Worm (Caenorhabditis elegans) whole organism, late embryonic: ENCODE results near the gene pat-12.

Experiments
- C08G9.2 ChIP-seq: sonication (generic microtip); optimal IDR thresholded peaks from 2 replicates; lab custom pipeline; 2016; ENCODE audit warnings: mild to moderate bottlenecking, missing genetic modification characterization, moderate library complexity, missing compliant biosample characterization
- C38D4.7 ChIP-seq: fragments of 200-800 bp; sonication (Bioruptor generic); optimal IDR thresholded peaks from 2 replicates; lab custom pipeline; 2018; ENCODE audit warnings: mild to moderate bottlenecking, missing genetic modification characterization, moderate library complexity, missing compliant biosample characterization
- K02D7.2 ChIP-seq: sonication (generic microtip); optimal IDR thresholded peaks from 2 replicates; lab custom pipeline; 2017; ENCODE audit warnings: mild to moderate bottlenecking, missing genetic modification characterization, missing compliant biosample characterization
- K09A11.1 ChIP-seq: sonication (generic microtip); optimal IDR thresholded peaks from 2 replicates; lab custom pipeline; 2017; ENCODE audit warnings: antibody characterized with exemption, mild to moderate bottlenecking, missing genetic modification characterization, missing compliant biosample characterization; ENCODE audit not compliant: insufficient read depth
- T23F11.4 ChIP-seq: fragments of 200-800 bp; sonication (Bioruptor generic); optimal IDR thresholded peaks from 2 replicates; lab custom pipeline; 2018; ENCODE audit warnings: mild to moderate bottlenecking, missing genetic modification characterization, missing compliant biosample characterization
- Y22D7AL.16 ChIP-seq: sonication (generic microtip); optimal IDR thresholded peaks from 2 replicates; lab custom pipeline; 2016; ENCODE audit warnings: missing genetic modification characterization, missing compliant biosample characterization
- ceh-18 ChIP-seq: sonication (generic microtip); optimal IDR thresholded peaks from 2 replicates; lab custom pipeline; 2016; ENCODE audit warnings: missing genetic modification characterization, missing compliant biosample characterization
- ceh-19 ChIP-seq: fragments of 200-800 bp; sonication (Bioruptor generic); optimal IDR thresholded peaks from 2 replicates; lab custom pipeline; 2018; ENCODE audit warnings: mild to moderate bottlenecking, missing genetic modification characterization, missing compliant biosample characterization
- ceh-2 ChIP-seq: sonication (generic microtip); optimal IDR thresholded peaks from 2 replicates; lab custom pipeline; 2016; ENCODE audit warnings: missing genotype, missing genetic modification characterization, missing compliant biosample characterization
- ceh-22 ChIP-seq: sonication (generic microtip); optimal IDR thresholded peaks from 2 replicates; lab custom pipeline; 2017; ENCODE audit warnings: missing biosample characterization, missing genetic modification characterization
- ceh-30 ChIP-seq: fragments of 150-350 bp; optimal IDR thresholded peaks from 2 replicates; lab custom pipeline; 2014; ENCODE audit warnings: missing biosample characterization, missing genetic modification characterization
- ceh-31 ChIP-seq: sonication (generic microtip); optimal IDR thresholded peaks from 2 replicates; lab custom pipeline; 2016; ENCODE audit warnings: missing genetic modification characterization, missing compliant biosample characterization
- ceh-34 ChIP-seq: sonication (generic microtip); optimal IDR thresholded peaks from 2 replicates; lab custom pipeline; 2016; ENCODE audit warnings: mild to moderate bottlenecking, missing genetic modification characterization, missing compliant biosample characterization
- ceh-48 ChIP-seq: sonication (generic microtip); optimal IDR thresholded peaks from 2 replicates; lab custom pipeline; 2016; ENCODE audit warnings: missing genetic modification characterization, inconsistent platforms, missing compliant biosample characterization
- ceh-6 ChIP-seq: fragments of 200-800 bp; sonication (Bioruptor generic); optimal IDR thresholded peaks from 2 replicates; lab custom pipeline; 2018; ENCODE audit warnings: mild to moderate bottlenecking, missing genetic modification characterization, missing compliant biosample characterization
- ceh-9 ChIP-seq: sonication (generic microtip); optimal IDR thresholded peaks from 2 replicates; lab custom pipeline; 2016; ENCODE audit warnings: mild to moderate bottlenecking, missing genetic modification characterization, inconsistent platforms, missing compliant biosample characterization
- che-1 ChIP-seq: sonication (generic microtip); optimal IDR thresholded peaks from 2 replicates; lab custom pipeline; 2016; ENCODE audit warnings: mild to moderate bottlenecking, missing genetic modification characterization, missing compliant biosample characterization
- elt-2 ChIP-seq: sonication (generic microtip); optimal IDR thresholded peaks from 2 replicates; lab custom pipeline; 2016; ENCODE audit warnings: missing genetic modification reagents, missing genetic modification characterization, missing compliant biosample characterization
- ets-4 ChIP-seq: sonication (generic microtip); optimal IDR thresholded peaks from 2 replicates; lab custom pipeline; 2016; ENCODE audit warnings: missing genetic modification characterization, missing compliant biosample characterization
- fax-1 ChIP-seq: sonication (generic microtip); optimal IDR thresholded peaks from 2 replicates; lab custom pipeline; 2016; ENCODE audit warnings: missing genotype, missing genetic modification characterization, missing compliant biosample characterization
- fkh-10 ChIP-seq: fragments of 150-350 bp; optimal IDR thresholded peaks from 2 replicates; lab custom pipeline; 2014; ENCODE audit warnings: missing biosample characterization, missing genetic modification reagents, missing genetic modification characterization
- gmeb-2 ChIP-seq: sonication (generic microtip); optimal IDR thresholded peaks from 2 replicates; lab custom pipeline; 2016; ENCODE audit warnings: missing genetic modification characterization, inconsistent platforms, missing compliant biosample characterization
- hlh-6 ChIP-seq: sonication (generic microtip); optimal IDR thresholded peaks from 2 replicates; lab custom pipeline; 2016; ENCODE audit warnings: missing genotype, missing genetic modification characterization, missing compliant biosample characterization
- hlh-8 ChIP-seq: sonication (generic microtip); optimal IDR thresholded peaks from 2 replicates; lab custom pipeline; 2016; ENCODE audit warnings: missing genotype, missing genetic modification characterization, missing compliant biosample characterization
- lim-6 ChIP-seq: sonication (generic microtip); optimal IDR thresholded peaks from 2 replicates; lab custom pipeline; 2016; ENCODE audit warnings: missing genetic modification characterization, missing compliant biosample characterization
- lin-11 ChIP-seq: fragments of 200-800 bp; sonication (Bioruptor generic); optimal IDR thresholded peaks from 2 replicates; lab custom pipeline; 2018; ENCODE audit warnings: mild to moderate bottlenecking, missing genetic modification characterization, missing compliant biosample characterization
- madf-2 ChIP-seq: sonication (generic microtip); optimal IDR thresholded peaks from 2 replicates; lab custom pipeline; 2017; ENCODE audit warnings: missing genetic modification characterization, missing compliant biosample characterization
- nfya-1 ChIP-seq: sonication (generic microtip); optimal IDR thresholded peaks from 2 replicates; lab custom pipeline; 2017; ENCODE audit warnings: missing genetic modification characterization, mild to moderate bottlenecking, missing compliant biosample characterization, antibody characterized with exemption, moderate library complexity
- npax-4 ChIP-seq: sonication (generic microtip); optimal IDR thresholded peaks from 2 replicates; lab custom pipeline; 2016; ENCODE audit warnings: missing genetic modification characterization, missing compliant biosample characterization
- pag-3 ChIP-seq: sonication (generic microtip); optimal IDR thresholded peaks from 2 replicates; lab custom pipeline; 2016; ENCODE audit warnings: missing compliant biosample characterization, missing genetic modification characterization, borderline replicate concordance
- pat-9 ChIP-seq: fragments of 200-800 bp; sonication (Bioruptor generic); optimal IDR thresholded peaks from 2 replicates; lab custom pipeline; 2018; ENCODE audit warnings: mild to moderate bottlenecking, missing genetic modification characterization, moderate library complexity, missing compliant biosample characterization
- pqm-1 ChIP-seq: sonication (generic microtip); optimal IDR thresholded peaks from 2 replicates; lab custom pipeline; 2016; ENCODE audit warnings: missing genetic modification characterization, missing compliant biosample characterization
- pros-1 ChIP-seq: fragments of 150-350 bp; optimal IDR thresholded peaks from 2 replicates; lab custom pipeline; 2014; ENCODE audit warnings: missing biosample characterization, missing genetic modification reagents, missing genetic modification characterization
- ref-2 ChIP-seq: sonication (generic microtip); optimal IDR thresholded peaks from 2 replicates; lab custom pipeline; 2016; ENCODE audit warnings: missing genetic modification characterization, missing compliant biosample characterization
- rnt-1 ChIP-seq: sonication (generic microtip); optimal IDR thresholded peaks from 2 replicates; lab custom pipeline; 2016; ENCODE audit warnings: missing genetic modification characterization, missing compliant biosample characterization
- sox-2 ChIP-seq: fragments of 200-800 bp; sonication (Bioruptor generic); IDR thresholded peaks from 2 replicates; pipeline ENCODE4 v1.3.6; 2022; ENCODE audit warnings: missing genetic modification reagents, missing genetic modification characterization, missing compliant biosample characterization
- syd-9 ChIP-seq: sonication (generic microtip); optimal IDR thresholded peaks from 2 replicates; lab custom pipeline; 2016; ENCODE audit warnings: mild to moderate bottlenecking, missing genetic modification characterization, moderate library complexity, missing compliant biosample characterization
- tbx-2 ChIP-seq: sonication (generic microtip); optimal IDR thresholded peaks from 2 replicates; lab custom pipeline; 2016; ENCODE audit warnings: missing genetic modification characterization, missing compliant biosample characterization
- tbx-7 ChIP-seq: sonication (generic microtip); optimal IDR thresholded peaks from 2 replicates; lab custom pipeline; 2016; ENCODE audit warnings: missing genotype, missing genetic modification characterization, missing compliant biosample characterization
- unc-3 ChIP-seq, 2 experiments: fragments of 200-800 bp in 1 of 2; sonication (Bioruptor generic) in 1 of 2; sonication (generic microtip) in 1 of 2; conservative IDR thresholded peaks in 1 of 2; optimal IDR thresholded peaks in 1 of 2; 2 replicates each; pipeline versions ENCODE4 v1.3.6 to Lab custom; 2016 to 2022; ENCODE audit warnings: missing compliant biosample characterization in 2 of 2, missing genetic modification characterization in 2 of 2, missing genetic modification reagents in 1 of 2
- unc-42 ChIP-seq: sonication (generic microtip); optimal IDR thresholded peaks from 2 replicates; lab custom pipeline; 2016; ENCODE audit warnings: missing genotype, missing genetic modification characterization, missing compliant biosample characterization
- unc-86 ChIP-seq: sonication (generic microtip); optimal IDR thresholded peaks from 2 replicates; lab custom pipeline; 2016; ENCODE audit warnings: missing genetic modification characterization, missing compliant biosample characterization
- zip-5 ChIP-seq: sonication (generic microtip); optimal IDR thresholded peaks from 2 replicates; lab custom pipeline; 2016; ENCODE audit warnings: missing genetic modification characterization, missing compliant biosample characterization
- ztf-16 ChIP-seq: sonication (generic microtip); optimal IDR thresholded peaks from 2 replicates; lab custom pipeline; 2017; ENCODE audit warnings: missing genetic modification characterization, missing compliant biosample characterization

pat-12 gene

DNA sequence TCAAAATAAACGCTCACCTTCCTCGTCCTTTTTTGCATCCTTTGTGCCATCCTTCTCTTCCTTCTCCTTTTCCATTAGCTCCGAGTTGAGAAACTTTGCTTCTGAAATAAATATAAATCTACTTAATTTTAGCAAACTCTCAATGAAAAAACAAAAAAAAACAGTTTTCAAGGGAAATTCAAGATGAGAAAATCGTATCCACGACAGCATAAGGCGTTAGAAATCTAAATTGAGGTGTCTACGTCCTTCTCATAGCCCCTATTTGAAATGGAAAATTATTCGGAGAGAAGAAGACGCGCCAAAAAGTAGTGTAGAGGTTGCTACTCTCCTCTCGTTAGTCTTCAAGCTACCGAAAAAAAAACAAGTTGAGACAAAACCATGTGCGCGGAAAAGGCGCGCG lies at the start of gene pat-12:
Gene pat-12 (minus strand): TSS at position 101 of the 400 bp plus-strand sequence.
- no peak for TF ChIP-seq K02D7.2 (tag; lab: Kevin White, UChicago)
- TF ChIP-seq K09A11.1 (tag; lab: Kevin White, UChicago), result no peak
- no peak for TF ChIP-seq tbx-2 (tag; lab: Kevin White, UChicago)
- no peak for TF ChIP-seq ztf-16 (tag; lab: Kevin White, UChicago)
- TF ChIP-seq fkh-10, result no peak
- TF ChIP-seq rnt-1, result no peak
- no peak for TF ChIP-seq ceh-9 (tag; lab: Kevin White, UChicago)
- no peak for TF ChIP-seq pag-3 (tag; lab: Kevin White, UChicago)
- TF ChIP-seq unc-3 (GFP tag; conservative IDR thresholded peaks at IDR 0.05; lab: Robert Waterston, UW), result no peak
- TF ChIP-seq unc-3 (tag; optimal IDR thresholded peaks at IDR 0.05; lab: Kevin White, UChicago), result no peak
- no peak for TF ChIP-seq lim-6 (tag; lab: Kevin White, UChicago)
- TF ChIP-seq C08G9.2 (tag; lab: Kevin White, UChicago), result no peak
- no peak for TF ChIP-seq sox-2 (GFP tag; lab: Robert Waterston, UW)
- TF ChIP-seq syd-9 (tag; lab: Kevin White, UChicago), result no peak
- no peak for TF ChIP-seq hlh-8
- no peak for TF ChIP-seq gmeb-2
- no peak for TF ChIP-seq ceh-22 (tag; lab: Kevin White, UChicago)
- no peak for TF ChIP-seq lin-11 (tag; lab: Kevin White, UChicago)
- TF ChIP-seq tbx-7 (tag; lab: Kevin White, UChicago), result no peak
- TF ChIP-seq, all 69 proteins: peak for 0

DNA sequence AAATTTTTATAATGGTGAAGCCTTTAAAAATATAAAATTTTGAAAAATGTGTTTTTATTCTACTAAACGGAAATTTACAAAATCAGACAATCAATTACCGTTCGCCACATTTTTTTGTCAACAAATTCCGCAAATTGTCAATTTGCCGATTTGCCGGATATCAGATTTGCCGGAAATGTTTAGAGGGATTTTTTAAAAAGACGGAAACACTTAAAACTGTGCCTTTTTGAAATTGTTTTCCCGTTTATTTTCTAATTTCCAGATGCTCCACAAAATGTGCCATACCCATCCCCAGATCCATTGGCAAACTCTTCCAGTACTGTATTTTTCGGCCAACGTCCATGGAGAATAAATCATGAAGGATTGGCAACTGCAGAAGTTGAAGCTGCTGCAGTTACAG lies 45.3 kb upstream of the pat-12 start:
- no peak for TF ChIP-seq unc-42 (tag; lab: Kevin White, UChicago)
- TF ChIP-seq zip-5 (tag; lab: Kevin White, UChicago), result no peak
- TF ChIP-seq, all 69 proteins: peak for 0

DNA sequence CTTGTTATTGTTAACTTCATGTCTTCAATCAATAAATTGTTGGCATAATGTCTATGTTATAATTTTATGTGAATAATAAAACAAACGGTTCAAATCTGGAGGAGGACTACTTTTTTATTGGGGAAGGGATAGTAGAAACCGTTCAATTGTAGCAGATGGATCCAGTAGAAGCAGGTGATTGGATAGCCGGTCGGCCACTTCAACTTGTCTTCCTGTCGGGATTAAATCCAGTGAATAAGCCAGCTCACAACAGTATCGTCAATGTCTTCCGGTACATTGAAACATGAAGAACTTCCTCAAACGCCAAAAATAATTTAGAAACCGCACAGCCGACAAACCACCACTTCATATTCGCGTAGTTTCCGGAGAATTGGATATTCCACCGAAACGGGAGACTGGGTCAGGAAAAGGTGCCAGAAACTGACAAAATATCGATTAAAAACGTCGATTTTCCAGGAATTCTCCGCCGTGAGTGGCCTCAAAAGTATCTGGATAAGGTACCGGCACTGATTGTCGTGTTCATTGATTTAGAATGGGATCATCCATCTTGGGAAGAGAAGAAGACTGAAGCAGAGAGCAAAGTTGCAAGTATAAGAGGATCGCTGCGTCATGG lies 42.9 kb upstream of the pat-12 start, which contains the start of gene trpp-11:
Gene trpp-11 (plus strand): TSS at position 153 of the 613 bp plus-strand sequence.
- TF ChIP-seq madf-2 (tag; lab: Kevin White, UChicago), result no peak
- TF ChIP-seq hlh-8, result no peak
- TF ChIP-seq tbx-7 (tag; lab: Kevin White, UChicago), result no peak
- no peak for TF ChIP-seq ets-4
- no peak for TF ChIP-seq ceh-19 (GFP tag; lab: Kevin White, UChicago)
- no peak for TF ChIP-seq ceh-31 (tag; lab: Kevin White, UChicago)
- TF ChIP-seq ref-2, result no peak
- no peak for TF ChIP-seq elt-2
- TF ChIP-seq ceh-34 (tag; lab: Kevin White, UChicago), result no peak
- no peak for TF ChIP-seq ceh-22 (tag; lab: Kevin White, UChicago)
- no peak for TF ChIP-seq gmeb-2
- TF ChIP-seq T23F11.4, result no peak
- TF ChIP-seq tbx-2 (tag; lab: Kevin White, UChicago), result no peak
- TF ChIP-seq ceh-6, result no peak

DNA sequence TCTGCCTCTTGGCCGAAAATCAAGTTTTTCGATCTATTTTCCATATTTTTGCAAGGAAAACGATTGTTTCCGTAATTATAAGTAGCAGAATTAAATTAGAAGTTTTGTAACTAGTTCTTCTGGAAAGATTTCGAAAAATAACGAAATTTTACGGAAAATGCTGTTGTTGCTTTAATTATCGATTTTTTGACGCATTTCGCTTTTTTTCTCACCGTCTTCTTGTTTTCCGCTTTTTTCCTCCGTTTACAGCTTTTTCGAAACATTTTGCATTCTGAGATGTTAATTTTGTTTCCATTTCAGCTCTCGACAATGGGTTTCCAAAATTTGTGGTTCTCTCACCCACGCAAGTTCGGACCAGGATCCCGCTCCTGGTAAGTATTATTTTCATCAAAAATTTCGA lies 41.8 kb upstream of the pat-12 start, which contains the start of gene rps-29:
Gene rps-29 (plus strand): TSS at position 301 of the 400 bp plus-strand sequence.
- TF ChIP-seq ceh-48 (tag; lab: Kevin White, UChicago) (peak; percentile 30), hlh-8 (no peak)

DNA sequence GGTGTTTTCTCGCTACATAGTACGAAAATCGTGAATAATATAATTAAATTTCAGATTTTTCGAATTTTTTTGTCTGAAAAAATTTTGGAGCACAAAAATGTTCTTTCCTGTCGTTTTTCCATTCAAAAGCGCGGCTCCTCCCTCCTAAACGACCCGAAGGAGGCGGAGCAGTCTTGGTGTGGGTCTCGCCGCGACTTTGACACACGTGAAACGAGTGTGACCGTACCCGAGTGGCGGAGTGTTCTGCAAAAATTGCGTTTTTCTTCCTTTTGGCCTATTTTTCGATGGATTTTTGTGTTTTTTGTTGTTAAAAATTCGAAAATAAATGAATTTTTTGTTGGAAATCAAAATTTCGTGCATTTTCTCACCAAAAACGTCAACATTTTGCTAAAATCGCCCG lies 41.4 kb upstream of the pat-12 start, which contains the start of gene snt-2:
Gene snt-2 (minus strand): TSS at position 139 of the 400 bp plus-strand sequence.
- TF ChIP-seq npax-4 (tag; lab: Kevin White, UChicago), result no peak
- TF ChIP-seq unc-86 (tag; lab: Kevin White, UChicago), result no peak
- no peak for TF ChIP-seq che-1 (tag; lab: Kevin White, UChicago)
- no peak for TF ChIP-seq hlh-6 (tag; lab: Kevin White, UChicago)
- TF ChIP-seq ceh-30 (tag; lab: Kevin White, UChicago), result no peak
- TF ChIP-seq pros-1, result peak; percentile 8
- peak; percentile 17 for TF ChIP-seq ceh-18 (tag; lab: Kevin White, UChicago)
- TF ChIP-seq ceh-19 (GFP tag; lab: Kevin White, UChicago), result no peak
- no peak for TF ChIP-seq C38D4.7 (GFP tag; lab: Kevin White, UChicago)
- no peak for TF ChIP-seq fax-1 (tag; lab: Kevin White, UChicago)
- peak; percentile 87 for TF ChIP-seq nfya-1
- TF ChIP-seq ceh-2, result peak; percentile 17
- TF ChIP-seq ceh-22 (tag; lab: Kevin White, UChicago), result no peak
- TF ChIP-seq Y22D7AL.16 (tag; lab: Kevin White, UChicago), result no peak
- TF ChIP-seq K09A11.1 (tag; lab: Kevin White, UChicago), result no peak
- no peak for TF ChIP-seq pat-9 (tag; lab: Kevin White, UChicago)
- TF ChIP-seq elt-2, result peak; percentile 38
- TF ChIP-seq pqm-1 (tag; lab: Kevin White, UChicago), result no peak
